Worm (Caenorhabditis elegans) whole organism, young adult: Measurements from ENCODE around the gene W01B6.3.

Experiments
- B0019.2 ChIP-seq: fragments of 200-800 bp; sonication (Bioruptor generic); conservative IDR thresholded peaks from 2 replicates; pipeline ENCODE4 v1.3.6; 2022; ENCODE audit warnings: missing genetic modification reagents, missing genetic modification characterization, missing compliant biosample characterization
- B0035.1 ChIP-seq: sonication (generic microtip); optimal IDR thresholded peaks from 2 replicates; lab custom pipeline; 2016; ENCODE audit warnings: missing genetic modification characterization, mild to moderate bottlenecking, missing compliant biosample characterization, missing genotype, missing genetic modification reagents
- B0261.1 ChIP-seq: sonication (generic microtip); optimal IDR thresholded peaks from 2 replicates; lab custom pipeline; 2016; ENCODE audit warnings: mild to moderate bottlenecking, missing genetic modification characterization, moderate library complexity, missing compliant biosample characterization
- B0336.3 ChIP-seq: fragments of 200-800 bp; sonication (Bioruptor generic); IDR thresholded peaks from 2 replicates; pipeline ENCODE4 v1.3.6; 2022; ENCODE audit warnings: missing genetic modification characterization, missing compliant biosample characterization
- C17E4.6 ChIP-seq: fragments of 200-800 bp; sonication (Bioruptor generic); IDR thresholded peaks from 2 replicates; pipeline ENCODE4 v1.3.6; 2022; ENCODE audit warnings: missing genetic modification reagents, missing genetic modification characterization, missing compliant biosample characterization
- T07F8.4 ChIP-seq: sonication (generic microtip); optimal IDR thresholded peaks from 2 replicates; lab custom pipeline; 2016; ENCODE audit warnings: mild to moderate bottlenecking, missing genetic modification characterization, moderate library complexity, missing compliant biosample characterization
- Y53F4B.3 ChIP-seq: fragments of 200-800 bp; sonication (Bioruptor generic); IDR thresholded peaks from 2 replicates; pipeline ENCODE4 v1.3.6; 2022; ENCODE audit warnings: missing genetic modification reagents, missing genetic modification characterization, missing compliant biosample characterization
- Y79H2A.3 ChIP-seq: fragments of 200-800 bp; sonication (Bioruptor generic); conservative IDR thresholded peaks from 2 replicates; pipeline ENCODE4 v1.3.6; 2022; ENCODE audit warnings: missing genetic modification reagents, missing genetic modification characterization, missing compliant biosample characterization
- Y95B8A.8 ChIP-seq: fragments of 200-800 bp; sonication (Bioruptor generic); IDR thresholded peaks from 2 replicates; pipeline ENCODE4 v1.3.6; 2022; ENCODE audit warnings: missing genetic modification reagents, missing genetic modification characterization, missing compliant biosample characterization
- athp-1 ChIP-seq: sonication (generic microtip); optimal IDR thresholded peaks from 2 replicates; lab custom pipeline; 2017; ENCODE audit warnings: mild to moderate bottlenecking, missing genetic modification characterization, missing compliant biosample characterization
- bed-2 ChIP-seq: fragments of 200-800 bp; sonication (Bioruptor generic); IDR thresholded peaks from 2 replicates; pipeline ENCODE4 v1.3.6; 2022; ENCODE audit warnings: missing genetic modification reagents, missing genetic modification characterization, missing compliant biosample characterization
- cebp-2 ChIP-seq: fragments of 200-800 bp; sonication (Bioruptor generic); IDR thresholded peaks from 2 replicates; pipeline ENCODE4 v1.3.6; 2022; ENCODE audit warnings: missing genetic modification characterization, missing compliant biosample characterization
- ceh-27 ChIP-seq: fragments of 200-800 bp; sonication (Bioruptor generic); optimal IDR thresholded peaks from 2 replicates; lab custom pipeline; 2018; ENCODE audit warnings: mild to moderate bottlenecking, missing genetic modification characterization, moderate library complexity, missing compliant biosample characterization
- ceh-79 ChIP-seq: sonication (generic microtip); optimal IDR thresholded peaks from 2 replicates; lab custom pipeline; 2017; ENCODE audit warnings: mild to moderate bottlenecking, missing genetic modification characterization, missing compliant biosample characterization
- die-1 ChIP-seq: sonication (generic microtip); optimal IDR thresholded peaks from 2 replicates; lab custom pipeline; 2016; ENCODE audit warnings: missing genotype, mild to moderate bottlenecking, missing genetic modification characterization, missing compliant biosample characterization
- dox-1 ChIP-seq: fragments of 200-800 bp; sonication (Bioruptor generic); IDR thresholded peaks from 2 replicates; pipeline ENCODE4 v1.3.6; 2022; ENCODE audit warnings: missing genetic modification reagents, missing genetic modification characterization, missing compliant biosample characterization
- dpff-1 ChIP-seq: sonication (generic microtip); optimal IDR thresholded peaks from 2 replicates; lab custom pipeline; 2017; ENCODE audit warnings: mild to moderate bottlenecking, missing genetic modification characterization, missing compliant biosample characterization
- efl-1 ChIP-seq: fragments of 150-350 bp; optimal IDR thresholded peaks from 2 replicates; lab custom pipeline; 2014; ENCODE audit warnings: missing biosample characterization, missing genetic modification reagents, missing genetic modification characterization
- egl-18 ChIP-seq: fragments of 200-800 bp; sonication (Bioruptor generic); IDR thresholded peaks from 2 replicates; pipeline ENCODE4 v1.3.6; 2022; ENCODE audit warnings: missing genetic modification reagents, missing genetic modification characterization, missing compliant biosample characterization
- egrh-3 ChIP-seq: fragments of 200-800 bp; sonication (Bioruptor generic); IDR thresholded peaks from 2 replicates; pipeline ENCODE4 v1.3.6; 2022; ENCODE audit warnings: missing genetic modification reagents, missing genetic modification characterization, missing compliant biosample characterization
- fkh-3 ChIP-seq: sonication (generic microtip); optimal IDR thresholded peaks from 2 replicates; lab custom pipeline; 2016; ENCODE audit warnings: mild to moderate bottlenecking, missing genetic modification characterization, missing compliant biosample characterization
- him-1 ChIP-seq: sonication (generic microtip); optimal IDR thresholded peaks from 2 replicates; lab custom pipeline; 2016; ENCODE audit warnings: missing genotype, missing genetic modification reagents, missing genetic modification characterization, missing compliant biosample characterization
- hlh-26 ChIP-seq: fragments of 200-800 bp; sonication (Bioruptor generic); conservative IDR thresholded peaks from 2 replicates; pipeline ENCODE4 v1.3.6; 2022; ENCODE audit warnings: missing genetic modification reagents, missing genetic modification characterization, missing compliant biosample characterization
- lin-35 ChIP-seq, 3 experiments: fragments of 150-350 bp in 2 of 3; sonication (generic microtip) in 1 of 3; optimal IDR thresholded peaks; 2 replicates each; lab custom pipeline; 2014 to 2018; ENCODE audit warnings: missing biosample characterization in 3 of 3, missing genetic modification characterization in 3 of 3, missing genetic modification reagents in 3 of 3
- madf-6 ChIP-seq: fragments of 200-800 bp; sonication (Bioruptor generic); IDR thresholded peaks from 2 replicates; pipeline ENCODE4 v1.3.6; 2022; ENCODE audit warnings: missing genetic modification reagents, missing genetic modification characterization, missing compliant biosample characterization
- madf-8 ChIP-seq: fragments of 200-800 bp; sonication (Bioruptor generic); conservative IDR thresholded peaks from 2 replicates; pipeline ENCODE4 v1.3.6; 2022; ENCODE audit warnings: missing genetic modification reagents, missing genetic modification characterization, missing compliant biosample characterization
- mxl-1 ChIP-seq: sonication (generic microtip); optimal IDR thresholded peaks from 2 replicates; lab custom pipeline; 2016; ENCODE audit warnings: missing genetic modification characterization, missing compliant biosample characterization
- nfya-2 ChIP-seq: fragments of 200-800 bp; sonication (Bioruptor generic); IDR thresholded peaks from 2 replicates; pipeline ENCODE4 v1.3.6; 2022; ENCODE audit warnings: missing genetic modification reagents, missing genetic modification characterization, missing compliant biosample characterization
- nhr-120 ChIP-seq: fragments of 200-800 bp; sonication (Bioruptor generic); IDR thresholded peaks from 2 replicates; pipeline ENCODE4 v1.3.6; 2022; ENCODE audit warnings: missing genetic modification characterization, missing compliant biosample characterization
- nhr-27 ChIP-seq: fragments of 200-800 bp; sonication (Bioruptor generic); optimal IDR thresholded peaks from 2 replicates; lab custom pipeline; 2018; ENCODE audit warnings: mild to moderate bottlenecking, missing genetic modification characterization, moderate library complexity, missing compliant biosample characterization
- pbrm-1 ChIP-seq: fragments of 200-800 bp; sonication (Bioruptor generic); IDR thresholded peaks from 2 replicates; pipeline ENCODE4 v1.3.6; 2022; ENCODE audit warnings: missing genetic modification reagents, missing genetic modification characterization, missing compliant biosample characterization
- pha-4 ChIP-seq: fragments of 150-350 bp; sonication (generic microtip); optimal IDR thresholded peaks from 2 replicates; lab custom pipeline; 2014; ENCODE audit warnings: missing biosample characterization, missing genetic modification reagents, missing genetic modification characterization
- rec-8 ChIP-seq, 2 experiments: sonication (generic microtip); optimal IDR thresholded peaks; 2 replicates each; lab custom pipeline; 2016; ENCODE audit warnings: mild to moderate bottlenecking in 2 of 2, missing genetic modification characterization in 2 of 2, missing genetic modification reagents in 2 of 2, missing genotype in 2 of 2, missing biosample characterization in 1 of 2, missing compliant biosample characterization in 1 of 2, moderate library complexity in 1 of 2
- repo-1 ChIP-seq: sonication (generic microtip); optimal IDR thresholded peaks from 2 replicates; lab custom pipeline; 2017; ENCODE audit warnings: mild to moderate bottlenecking, missing genetic modification characterization, missing compliant biosample characterization
- snpc-4 ChIP-seq, 5 experiments: fragments of 150-350 bp in 1 of 5; sonication (generic microtip) in 4 of 5; optimal IDR thresholded peaks; 2 replicates each; lab custom pipeline; 2014 to 2018; ENCODE audit warnings: missing genetic modification characterization in 5 of 5, missing biosample characterization in 3 of 5, antibody characterized with exemption in 2 of 5, mild to moderate bottlenecking in 2 of 5, missing compliant biosample characterization in 2 of 5, missing genotype in 2 of 5, moderate library complexity in 2 of 5, missing genetic modification reagents in 1 of 5
- sptf-2 ChIP-seq: fragments of 200-800 bp; sonication (Bioruptor generic); optimal IDR thresholded peaks from 2 replicates; lab custom pipeline; 2018; ENCODE audit warnings: mild to moderate bottlenecking, missing genetic modification characterization, missing compliant biosample characterization
- tbp1 ChIP-seq: fragments of 200-800 bp; sonication (Bioruptor generic); optimal IDR thresholded peaks from 2 replicates; lab custom pipeline; 2018; ENCODE audit warnings: mild to moderate bottlenecking, missing genetic modification characterization, missing compliant biosample characterization
- tlf-1 ChIP-seq: fragments of 200-800 bp; sonication (Bioruptor generic); optimal IDR thresholded peaks from 2 replicates; lab custom pipeline; 2018; ENCODE audit warnings: mild to moderate bottlenecking, missing genetic modification characterization, missing compliant biosample characterization
- xnd-1 ChIP-seq: sonication (generic microtip); optimal IDR thresholded peaks from 2 replicates; lab custom pipeline; 2016; ENCODE audit warnings: missing genotype, missing genetic modification reagents, missing genetic modification characterization, missing compliant biosample characterization
- ztf-3 ChIP-seq: fragments of 200-800 bp; sonication (Bioruptor generic); optimal IDR thresholded peaks from 2 replicates; lab custom pipeline; 2018; ENCODE audit warnings: mild to moderate bottlenecking, missing genetic modification characterization, missing compliant biosample characterization

The W01B6.3 gene

DNA sequence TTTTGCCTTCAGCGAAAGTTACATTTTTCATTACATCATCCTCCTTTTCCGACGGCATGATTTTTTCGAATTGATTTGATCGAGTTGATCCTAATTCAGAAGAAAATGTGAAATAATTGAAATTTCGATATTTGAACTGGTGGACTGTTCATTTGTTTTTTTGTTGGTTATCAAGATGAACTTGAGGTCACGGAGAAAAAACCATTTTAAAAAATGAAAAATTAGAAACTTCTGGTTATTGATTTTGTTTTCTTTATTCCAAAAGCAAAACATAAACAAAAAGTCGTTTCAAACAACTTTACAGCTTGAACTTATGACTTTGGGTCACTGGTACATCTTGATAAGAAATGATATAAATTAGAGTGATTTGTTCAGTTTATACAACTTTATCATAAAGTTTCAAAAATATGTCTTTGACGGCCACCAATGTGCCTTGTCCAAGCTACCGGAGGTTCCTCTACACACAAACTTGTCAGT, 2.6 kb upstream of the W01B6.3 start, which contains the start of the genes ttbk-4 and W01B6.4:
TSS of gene ttbk-4 (minus strand) at position 101 of the 477 bp plus-strand sequence.
TSS of gene W01B6.4 (plus strand) at position 427 of the 477 bp plus-strand sequence.
- no peak for TF ChIP-seq ceh-27 (GFP tag; lab: Kevin White, UChicago)
- no peak for TF ChIP-seq fkh-3 (tag; lab: Kevin White, UChicago)
- no peak for TF ChIP-seq him-1 (tag; lab: Kevin White, UChicago)
- TF ChIP-seq B0035.1 (tag; lab: Kevin White, UChicago), result no peak
- no peak for TF ChIP-seq bed-2
- TF ChIP-seq T07F8.4 (tag; lab: Kevin White, UChicago), result no peak

DNA sequence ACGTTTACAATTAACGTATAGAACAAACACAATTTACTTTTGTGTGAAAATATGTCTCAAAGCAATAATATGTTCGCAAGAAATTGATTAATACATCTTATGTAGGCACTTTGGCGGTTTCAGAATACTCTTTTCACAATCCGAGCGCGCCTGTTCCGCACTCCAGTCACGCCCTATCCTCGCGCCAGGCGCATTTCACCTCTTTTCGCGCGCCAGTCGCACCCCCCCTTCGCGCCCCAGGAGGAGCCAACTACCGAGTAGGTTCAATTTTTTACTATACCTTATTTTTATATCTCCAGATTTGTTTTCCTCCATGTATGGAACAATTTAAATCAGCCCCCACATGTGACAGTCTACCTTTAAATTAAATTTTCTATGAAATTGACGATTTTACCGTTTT, 1.3 kb downstream of the W01B6.3 start:
- peak; percentile 75 for TF ChIP-seq madf-6
- TF ChIP-seq efl-1, result peak; percentile 42
- peak; percentile 38; the same call in 1 of the 2 replicates for TF ChIP-seq madf-8
- peak; percentile 57; the same call in 1 of the 2 replicates for TF ChIP-seq egrh-3 (GFP tag; lab: Robert Waterston, UW)

DNA sequence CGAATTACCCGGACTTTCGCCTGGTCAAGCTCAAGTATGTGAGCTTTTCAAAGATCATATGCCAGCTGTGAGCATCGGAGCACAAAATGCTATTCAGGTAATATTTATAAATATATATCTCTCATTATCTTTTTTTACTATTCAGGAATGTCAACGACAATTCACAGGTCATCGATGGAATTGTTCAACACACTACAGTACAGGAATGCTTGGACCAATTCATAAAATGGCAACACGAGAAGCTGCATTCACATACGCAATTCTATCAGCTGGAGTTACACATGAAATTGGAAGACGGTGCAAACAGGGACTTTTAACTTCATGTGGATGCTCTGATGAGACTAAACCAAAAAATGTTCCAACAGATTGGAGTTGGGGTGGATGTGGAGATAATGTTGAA, 4.2 kb downstream of the W01B6.3 start:
- TF ChIP-seq mxl-1 (tag; lab: Kevin White, UChicago) (no peak), Y53F4B.3 (GFP tag; lab: Robert Waterston, UW) (no peak), dox-1 (no peak), T07F8.4 (tag; lab: Kevin White, UChicago) (no peak), pha-4 (tag; lab: Kevin White, UChicago) (no peak), B0336.3 (GFP tag; lab: Robert Waterston, UW) (no peak), nfya-2 (GFP tag; lab: Robert Waterston, UW) (no peak), tbp1 (GFP tag; lab: Kevin White, UChicago) (no peak), snpc-4 (GFP tag; optimal IDR thresholded peaks at IDR 0.05; lab: Kevin White, UChicago) (no peak), snpc-4 (tag; optimal IDR thresholded peaks at IDR 0.05; lab: Kevin White, UChicago) (no peak), dpff-1 (no peak), egl-18 (GFP tag; lab: Robert Waterston, UW) (no peak), B0261.1 (no peak), repo-1 (no peak), die-1 (tag; lab: Kevin White, UChicago) (no peak), cebp-2 (GFP tag; lab: Robert Waterston, UW) (no peak)

DNA sequence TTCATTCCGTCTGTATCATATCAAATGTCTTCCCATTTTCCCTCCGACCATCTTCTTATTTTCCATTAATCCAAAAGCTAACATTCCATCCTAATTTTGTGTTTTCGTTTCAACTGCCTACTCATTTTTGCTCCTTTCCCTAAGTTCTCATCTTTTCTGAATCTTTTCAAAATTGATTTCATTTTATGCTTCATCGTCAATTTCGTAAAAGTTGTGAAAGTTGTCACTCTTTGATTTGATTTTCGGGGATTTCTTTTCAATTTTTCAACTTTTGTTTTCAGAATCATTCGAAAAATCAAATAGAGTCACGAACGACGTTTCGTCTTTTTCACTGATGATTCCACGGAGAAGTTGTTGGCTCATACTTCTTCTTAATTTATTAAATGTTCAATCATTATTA, 4.9 kb downstream of the W01B6.3 start, which contains the start of gene cwn-2:
TSS of gene cwn-2 (plus strand) at position 276 of the 400 bp plus-strand sequence.
- TF ChIP-seq B0019.2 (no peak), tlf-1 (GFP tag; lab: Kevin White, UChicago) (no peak), B0261.1 (no peak), lin-35 (GFP tag; optimal IDR thresholded peaks at IDR 0.05; lab: Kevin White, UChicago) (no peak), repo-1 (no peak), hlh-26 (GFP tag; lab: Robert Waterston, UW) (no peak), Y95B8A.8 (GFP tag; lab: Robert Waterston, UW) (no peak), rec-8 (tag; optimal IDR thresholded peaks at IDR 0.05; lab: Kevin White, UChicago) (no peak), ztf-3 (GFP tag; lab: Kevin White, UChicago) (no peak), pbrm-1 (GFP tag; lab: Robert Waterston, UW) (no peak), nhr-120 (GFP tag; lab: Robert Waterston, UW) (no peak), xnd-1 (no peak), ceh-79 (tag; lab: Kevin White, UChicago) (no peak), sptf-2 (GFP tag; lab: Kevin White, UChicago) (no peak), nhr-27 (no peak), athp-1 (no peak), Y79H2A.3 (GFP tag; lab: Robert Waterston, UW) (no peak), C17E4.6 (GFP tag; lab: Robert Waterston, UW) (no peak)
